Worm (Caenorhabditis elegans) whole organism, L4/young adult: ENCODE results near the gene srx-125.

ENCODE experiments used
- W03F9.2 ChIP-seq: fragments of 150-350 bp; optimal IDR thresholded peaks from 2 replicates; lab custom pipeline; 2014; ENCODE audit warnings: missing biosample characterization, missing genetic modification characterization
- dao-5 ChIP-seq: sonication (generic microtip); optimal IDR thresholded peaks from 2 replicates; lab custom pipeline; 2016; ENCODE audit warnings: missing genotype, missing genetic modification characterization, moderate library complexity, missing compliant biosample characterization
- him-1 ChIP-seq: sonication (generic microtip); optimal IDR thresholded peaks from 2 replicates; lab custom pipeline; 2016; ENCODE audit warnings: missing genotype, missing genetic modification reagents, missing genetic modification characterization, missing compliant biosample characterization

Gene srx-125

DNA sequence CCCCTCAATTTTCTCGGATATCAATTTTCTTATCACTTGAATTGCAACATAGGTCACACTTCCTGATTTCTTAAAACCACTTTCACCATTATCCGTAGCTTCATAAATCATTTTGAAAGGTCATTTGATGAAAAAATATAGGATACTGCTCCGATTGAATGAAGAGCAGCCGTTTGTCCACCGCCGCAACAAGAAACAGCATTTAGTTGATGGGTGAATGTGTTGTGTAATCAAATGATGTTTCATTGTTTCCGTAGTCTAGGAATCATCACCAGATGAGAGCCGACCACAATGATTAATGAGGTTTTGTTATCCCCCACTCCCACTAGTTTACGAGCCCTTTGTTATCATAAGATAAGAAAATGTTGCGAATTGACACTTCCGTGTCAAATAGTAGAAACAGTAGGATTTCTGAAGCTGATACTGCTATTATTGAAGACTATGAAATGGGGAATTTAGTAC lies 21.2 kb upstream of the srx-125 start, which contains the start of gene twk-43:
twk-43 (plus strand) TSS at position 412 of the 462 bp plus-strand sequence.
- no peak for TF ChIP-seq him-1 (tag; lab: Kevin White, UChicago)
- TF ChIP-seq dao-5 = no peak
- no peak for TF ChIP-seq W03F9.2

DNA sequence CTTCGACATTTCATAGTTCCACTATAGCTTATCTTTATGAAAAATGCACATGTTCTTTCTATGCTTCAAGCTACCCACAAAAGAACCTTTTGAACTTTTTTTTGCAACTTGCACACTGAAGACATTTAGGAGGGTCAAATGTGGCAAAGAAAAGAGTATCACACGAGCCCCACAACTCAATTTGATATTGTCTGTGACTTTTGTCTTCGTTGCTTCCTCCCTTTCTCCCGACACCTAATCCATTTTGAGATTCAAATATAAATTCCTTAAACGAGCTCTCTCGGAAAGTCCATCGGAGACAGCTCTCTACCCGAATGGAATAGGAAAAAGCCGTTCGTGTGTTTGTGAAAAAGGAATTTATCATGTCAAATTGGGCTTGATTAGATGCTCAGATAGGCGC lies 16.8 kb upstream of the srx-125 start:
- TF ChIP-seq him-1 (tag; lab: Kevin White, UChicago) (no peak), dao-5 (no peak)

DNA sequence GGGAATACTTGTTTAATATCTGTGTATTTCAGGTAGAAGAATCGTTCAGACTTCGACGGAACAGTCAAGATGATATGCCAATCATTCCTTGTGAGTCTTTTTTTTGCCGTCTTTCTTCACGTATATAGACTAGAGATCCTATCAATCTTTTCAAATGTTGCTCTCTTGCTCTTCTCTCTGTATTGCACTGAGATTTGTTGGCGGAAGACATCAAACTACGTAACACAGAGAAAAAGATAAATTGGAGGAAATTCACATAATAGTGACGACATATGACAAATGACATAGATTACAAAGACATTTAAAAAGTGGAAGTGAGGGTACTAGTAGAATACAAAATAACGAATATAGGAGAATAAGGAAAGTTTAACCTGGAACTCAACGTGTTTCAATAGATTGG lies 15.4 kb upstream of the srx-125 start:
- no peak for TF ChIP-seq him-1 (tag; lab: Kevin White, UChicago)
- TF ChIP-seq W03F9.2 = no peak
- TF ChIP-seq dao-5 = no peak

DNA sequence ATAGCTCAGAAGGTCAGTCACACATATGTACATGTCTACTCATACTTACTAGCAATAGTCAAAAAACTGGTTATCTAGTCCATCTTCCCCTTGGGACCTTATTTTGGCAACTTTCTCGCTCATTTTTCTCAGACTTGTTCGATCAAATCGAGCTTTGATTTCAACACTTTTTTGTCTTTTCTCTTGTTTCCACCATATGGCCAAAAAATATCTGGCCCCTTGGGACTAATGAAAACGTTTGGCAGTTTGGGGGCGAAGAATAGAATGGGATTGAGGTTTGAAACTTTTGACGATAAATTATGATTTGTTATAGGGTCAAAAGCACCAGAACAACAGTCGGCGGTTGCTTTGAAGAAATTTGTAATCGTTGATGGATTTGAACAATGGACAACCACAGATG lies 14.7 kb upstream of the srx-125 start:
- no peak for TF ChIP-seq him-1 (tag; lab: Kevin White, UChicago)
- no peak for TF ChIP-seq dao-5
- no peak for TF ChIP-seq W03F9.2

DNA sequence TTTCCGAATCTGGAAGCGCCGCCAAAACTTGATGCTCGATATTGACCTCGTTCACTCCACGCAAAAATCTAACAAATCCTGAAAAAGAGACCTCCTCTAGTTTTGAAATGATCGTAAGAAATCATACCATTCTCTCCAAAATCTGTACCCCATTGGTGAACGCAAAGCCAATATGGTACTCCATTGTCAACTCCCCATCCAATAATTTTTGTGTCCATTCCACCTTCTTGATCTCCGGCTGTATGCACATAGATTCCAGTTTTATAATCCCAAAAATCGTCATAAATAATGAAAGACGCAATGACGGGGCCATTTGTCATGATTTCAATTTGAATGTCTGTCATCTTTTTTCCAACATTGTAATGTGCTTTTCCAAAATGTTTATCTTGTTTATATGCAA lies 10.9 kb upstream of the srx-125 start:
- TF ChIP-seq him-1 (tag; lab: Kevin White, UChicago) = no peak
- no peak for TF ChIP-seq W03F9.2
- TF ChIP-seq dao-5 = no peak

DNA sequence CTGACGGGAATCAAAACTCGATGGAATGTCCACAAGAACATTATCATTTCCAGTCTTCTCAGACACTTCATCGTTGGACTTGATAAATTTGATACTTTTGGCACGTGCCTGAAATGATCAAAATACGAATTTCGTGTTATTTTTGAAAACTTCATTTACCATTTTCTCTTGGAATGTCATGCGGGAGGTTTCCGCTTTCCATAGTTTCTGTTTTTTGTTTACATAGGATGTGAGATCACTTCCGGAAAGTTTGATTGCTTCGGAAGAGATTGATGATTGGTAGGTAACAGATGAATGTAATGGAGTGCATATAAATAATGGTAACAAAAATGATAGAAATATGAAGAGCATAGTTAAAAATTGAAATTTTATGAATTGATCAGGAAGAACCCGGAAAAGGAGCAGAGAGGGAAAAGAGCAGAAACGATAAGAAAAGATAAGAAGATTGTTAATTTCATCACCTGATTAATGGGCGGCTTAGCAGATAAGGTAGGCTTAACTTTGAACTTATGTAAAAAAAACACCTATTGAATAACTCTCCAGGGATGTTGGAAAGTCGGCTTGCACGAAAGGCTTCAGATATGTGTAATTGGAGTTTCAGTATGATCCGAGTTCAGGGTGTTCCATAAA lies 9.4 kb upstream of the srx-125 start, which contains the start of gene F32H5.1:
F32H5.1 (minus strand) TSS at position 386 of the 630 bp plus-strand sequence.
- no peak for TF ChIP-seq him-1 (tag; lab: Kevin White, UChicago)
- no peak for TF ChIP-seq W03F9.2
- TF ChIP-seq dao-5 = no peak

DNA sequence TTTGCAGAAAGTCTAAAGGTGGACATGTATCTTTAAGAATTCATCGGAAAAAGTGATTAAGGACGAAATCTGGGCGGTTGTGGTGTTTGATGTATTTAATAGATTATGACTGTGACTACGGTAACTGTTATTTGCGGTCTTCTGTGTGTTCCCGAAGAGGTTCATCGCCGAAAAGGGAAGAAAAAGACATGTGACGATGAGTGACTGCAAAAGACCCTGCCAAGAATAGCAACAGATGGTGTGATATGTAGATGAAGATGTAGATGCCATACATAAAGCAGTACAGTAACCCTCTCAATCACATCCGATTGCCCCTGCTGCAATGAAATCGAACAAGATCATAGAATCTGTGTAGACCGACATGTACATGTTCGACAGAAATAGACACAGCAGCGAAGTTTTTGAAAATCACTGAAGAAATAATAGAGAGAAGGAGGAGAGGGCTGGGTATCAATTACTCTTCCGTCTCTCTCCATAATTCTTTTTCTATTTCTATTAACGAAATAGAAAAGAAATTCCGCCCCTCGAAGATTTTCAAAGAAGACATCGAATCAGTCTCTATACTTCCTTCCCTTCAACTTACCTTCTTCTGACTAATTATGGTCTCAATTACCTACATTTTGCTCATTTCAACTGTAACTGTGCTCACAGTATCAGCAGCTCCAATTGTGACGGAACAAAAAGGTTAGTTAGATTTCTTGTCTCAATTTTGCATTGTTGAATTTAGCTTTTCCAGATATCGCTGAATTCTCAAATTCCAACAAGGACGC lies 8.1 kb upstream of the srx-125 start, which contains the start of gene F32H5.3:
F32H5.3 (plus strand) TSS at position 513 of the 770 bp plus-strand sequence.
- TF ChIP-seq dao-5 = no peak

DNA sequence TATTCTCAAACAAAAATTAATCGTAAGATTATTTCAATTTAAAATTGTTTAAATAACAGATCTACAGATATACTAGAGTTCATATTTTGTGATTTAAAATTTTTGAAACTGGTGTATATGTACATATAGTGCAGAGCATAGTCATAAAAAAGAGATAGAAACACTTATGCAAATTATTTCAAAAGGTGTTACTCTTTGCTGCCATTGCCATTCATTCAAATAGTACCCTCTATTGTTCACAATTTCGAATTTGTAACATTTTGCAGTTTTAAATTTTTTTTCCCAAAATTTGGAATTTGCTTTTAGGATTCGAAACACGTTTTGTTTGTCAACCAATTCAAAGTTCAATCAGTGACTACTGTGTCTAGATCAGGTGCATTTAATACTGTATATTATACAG lies 6.9 kb upstream of the srx-125 start, which contains the start of gene F32H5.4:
F32H5.4 (plus strand) TSS at position 301 of the 400 bp plus-strand sequence.
- TF ChIP-seq dao-5 (no peak), him-1 (tag; lab: Kevin White, UChicago) (no peak), W03F9.2 (no peak)

DNA sequence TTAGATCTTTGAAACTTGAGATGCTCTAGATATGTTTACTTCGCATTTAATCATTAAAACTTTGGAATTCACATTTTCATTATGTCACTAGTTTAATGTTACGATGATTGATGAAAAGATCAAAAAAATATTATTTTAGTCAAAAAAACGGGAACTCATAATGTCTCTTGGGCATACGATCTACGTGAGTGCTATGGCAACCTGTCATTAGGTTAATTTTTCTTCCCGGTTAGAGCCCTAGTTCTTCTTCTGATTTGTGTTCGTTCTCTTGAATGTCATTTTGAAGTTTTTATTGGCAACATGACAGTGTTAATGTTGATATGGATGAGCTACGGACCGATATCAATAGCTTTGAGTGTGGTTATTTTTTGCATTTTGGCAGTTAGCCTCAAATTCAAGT lies 3.7 kb upstream of the srx-125 start, which contains the start of gene srg-46:
srg-46 (plus strand) TSS at position 301 of the 400 bp plus-strand sequence.
- no peak for TF ChIP-seq dao-5
- TF ChIP-seq W03F9.2 = no peak
- TF ChIP-seq him-1 (tag; lab: Kevin White, UChicago) = no peak

DNA sequence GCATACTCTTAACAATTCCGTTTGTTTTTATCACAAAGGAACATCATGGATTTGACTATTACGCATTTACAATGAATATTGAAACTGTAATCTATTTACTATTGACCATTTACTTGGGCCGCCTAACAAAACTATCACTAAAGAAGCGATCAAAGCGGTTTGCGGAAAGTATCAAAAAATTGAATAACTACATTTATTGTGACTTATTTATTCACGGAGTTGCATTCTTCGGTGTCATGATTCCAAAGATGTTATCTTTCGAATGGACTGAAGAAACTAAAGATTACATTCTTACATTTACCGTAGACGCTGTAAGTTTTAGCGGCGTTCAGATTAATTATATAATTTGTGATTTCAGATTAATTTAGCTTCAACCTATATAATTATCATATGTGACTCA lies 2.9 kb upstream of the srx-125 start:
- TF ChIP-seq W03F9.2 (no peak), him-1 (tag; lab: Kevin White, UChicago) (no peak), dao-5 (no peak)

DNA sequence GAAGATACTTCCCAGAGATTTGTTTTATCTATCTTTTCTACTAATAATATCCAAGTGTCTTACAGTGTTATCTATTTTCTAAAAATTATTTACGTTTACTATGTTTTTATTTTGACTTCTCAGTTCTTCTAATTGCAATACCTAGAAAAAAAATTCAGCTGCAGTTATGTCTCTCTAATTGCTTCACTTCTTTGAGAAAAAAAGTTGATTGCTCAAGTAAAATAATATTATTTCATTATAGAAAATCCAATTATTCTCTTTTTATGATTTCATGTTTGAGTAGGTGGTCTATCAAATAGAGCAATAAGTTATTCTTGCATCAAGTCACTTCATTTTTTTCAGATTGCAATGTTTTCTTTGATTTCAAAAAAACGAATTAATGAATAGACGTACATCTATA lies 636 bp upstream of the srx-125 start:
- TF ChIP-seq dao-5 (no peak), him-1 (tag; lab: Kevin White, UChicago) (no peak), W03F9.2 (no peak)

DNA sequence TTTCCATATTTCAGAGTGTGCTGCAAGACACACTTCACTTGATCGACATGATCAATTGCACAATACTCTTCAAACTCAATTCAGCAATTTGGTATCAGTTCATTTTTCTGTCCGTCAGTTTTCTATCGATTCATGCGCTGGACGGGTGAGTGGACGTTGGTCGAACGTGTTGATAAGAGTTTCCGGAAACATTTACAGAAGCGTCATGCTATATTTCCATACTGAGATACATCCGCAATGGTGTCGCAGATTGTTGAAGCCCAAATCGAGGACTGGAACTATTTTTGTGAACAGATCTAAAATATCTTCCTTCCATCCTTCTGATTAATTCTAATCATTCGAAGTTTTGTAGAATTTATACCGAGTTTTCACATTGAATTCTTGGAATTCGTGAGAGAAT lies 2.5 kb downstream of the srx-125 start:
- TF ChIP-seq W03F9.2 (no peak), dao-5 (no peak), him-1 (tag; lab: Kevin White, UChicago) (no peak)

DNA sequence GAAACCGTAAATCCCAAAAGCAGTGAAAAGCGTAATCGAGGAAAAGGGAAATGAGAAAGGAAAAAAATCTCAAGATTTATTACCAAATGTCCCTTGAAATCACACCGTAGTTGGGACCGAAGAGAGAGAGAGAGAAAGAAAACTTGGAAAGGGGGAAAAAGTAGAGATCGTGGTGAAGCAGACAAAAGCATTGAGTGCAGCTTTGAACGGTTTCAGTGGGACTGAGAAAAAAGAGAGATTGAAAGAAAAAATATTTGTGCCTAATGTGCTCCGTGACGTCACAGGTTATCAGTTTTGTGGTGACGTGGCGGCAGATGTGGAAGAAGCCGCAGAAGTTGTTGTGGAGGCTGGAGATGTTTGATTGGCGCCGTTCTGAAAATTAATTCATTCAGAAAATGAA lies 3.1 kb downstream of the srx-125 start:
- TF ChIP-seq him-1 (tag; lab: Kevin White, UChicago) = no peak
- TF ChIP-seq W03F9.2 = no peak
- no peak for TF ChIP-seq dao-5

DNA sequence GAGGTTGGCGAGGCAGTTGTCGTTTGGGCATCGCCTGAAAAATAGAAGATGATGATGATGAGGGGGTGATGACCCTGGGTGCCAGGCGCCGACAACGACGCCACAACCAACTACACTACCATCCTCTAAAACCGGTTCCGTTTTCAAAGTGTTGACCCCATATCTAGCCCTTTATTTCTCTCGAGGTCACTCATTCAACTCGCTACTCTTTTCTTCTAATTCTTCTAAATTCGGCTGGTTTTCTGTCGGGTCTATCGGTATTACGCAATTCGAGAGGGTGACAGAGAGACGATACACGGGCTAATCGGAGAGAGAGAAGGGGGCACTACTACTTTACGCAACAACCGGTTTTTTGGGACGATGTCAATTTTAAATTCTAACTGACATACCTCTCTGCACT lies 4.2 kb downstream of the srx-125 start:
- no peak for TF ChIP-seq dao-5

DNA sequence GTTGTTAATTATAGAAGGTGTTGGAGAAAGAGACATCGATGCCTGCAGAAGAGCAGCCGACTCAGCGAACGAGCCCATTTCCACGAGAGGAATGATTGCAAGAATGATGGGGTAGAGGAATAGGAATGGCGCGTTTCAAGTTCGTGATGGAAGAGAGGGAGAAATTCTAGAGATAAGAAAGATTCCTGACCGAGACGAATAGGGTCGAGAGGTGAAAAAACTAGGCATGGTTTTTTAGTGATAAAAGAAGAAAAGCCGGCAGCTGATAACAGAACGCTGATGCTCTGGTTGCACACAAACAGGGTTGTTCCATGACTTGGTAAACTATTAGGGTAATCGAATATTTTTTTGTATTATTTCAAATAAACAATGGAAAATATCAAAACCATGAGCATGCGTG lies 5.7 kb downstream of the srx-125 start:
- TF ChIP-seq him-1 (tag; lab: Kevin White, UChicago) (no peak), dao-5 (no peak), W03F9.2 (no peak)
